Comparison of ENCODE assay signal across 3 fruit fly cellular contexts in genomic region chr2L:8517256-8517694, dm6.
TF ChIP-seq lines count a peak whose summit lies in the region.

mRpL51 (minus strand) TSS chr2L:8517380.
Uba4 (plus strand) TSS chr2L:8517411.

TF ChIP-seq in whole organism, adult, 20 proteins besides CTCF, POLR2A, EP300 and RAD21 (continued from another document):
- no peak for TF ChIP-seq kay (GFP tag; lab: Kevin White, UChicago; ENCODE audit: borderline replicate concordance)
- TF ChIP-seq CG33017 (tag; optimal IDR thresholded peaks at IDR 0.05; lab: Kevin White, UChicago), result no peak

TF ChIP-seq in whole organism, embryonic, 481 proteins besides CTCF, POLR2A, EP300 and RAD21 (continued from another document and continues in another):
- TF ChIP-seq CG4854 (GFP tag; optimal IDR thresholded peaks at IDR 0.05; lab: Kevin White, UChicago) (peak; percentile 15), zf30C (GFP tag; optimal IDR thresholded peaks at IDR 0.05; lab: Kevin White, UChicago) (no peak), Oaz (GFP tag; IDR thresholded peaks at IDR 0.05; lab: Robert Waterston, UW) (no peak), CG10267 (tag; optimal IDR thresholded peaks at IDR 0.05; lab: Kevin White, UChicago) (peak; percentile 97), salm (tag; optimal IDR thresholded peaks at IDR 0.05; lab: Kevin White, UChicago) (no peak), CG7839 (tag; optimal IDR thresholded peaks at IDR 0.05; lab: Kevin White, UChicago) (peak; percentile 3), E2f2 (GFP tag; IDR thresholded peaks at IDR 0.05; lab: Robert Waterston, UW) (peak; percentile 69), B-H2 (GFP tag; optimal IDR thresholded peaks at IDR 0.05; lab: Kevin White, UChicago) (peak; percentile 39), CG9609 (GFP tag; optimal IDR thresholded peaks at IDR 0.05; lab: Kevin White, UChicago) (peak; percentile 40), tap (tag; optimal IDR thresholded peaks at IDR 0.05; lab: Kevin White, UChicago) (no peak), Hsf (GFP tag; optimal IDR thresholded peaks at IDR 0.05; lab: Kevin White, UChicago) (peak; percentile 7), zen (tag; optimal IDR thresholded peaks at IDR 0.05; lab: Kevin White, UChicago) (peak; percentile 58), CG18619 (GFP tag; optimal IDR thresholded peaks at IDR 0.05; lab: Kevin White, UChicago) (peak; percentile 4), nerfin-1 (tag; optimal IDR thresholded peaks at IDR 0.05; lab: Kevin White, UChicago) (peak; percentile 79), unpg (GFP tag; optimal IDR thresholded peaks at IDR 0.05; lab: Kevin White, UChicago) (peak; percentile 38), crp (GFP tag; optimal IDR thresholded peaks at IDR 0.05; lab: Kevin White, UChicago) (peak; percentile 90 to 97), her (GFP tag; optimal IDR thresholded peaks at IDR 0.05; lab: Kevin White, UChicago) (peak; percentile 55), CG9876 (GFP tag; optimal IDR thresholded peaks at IDR 0.05; lab: Kevin White, UChicago) (no peak), CG10321 (GFP tag; IDR thresholded peaks at IDR 0.05; lab: Robert Waterston, UW) (no peak), CG31441 (GFP tag; IDR thresholded peaks at IDR 0.05; lab: Robert Waterston, UW) (0 out of 2 replicates have a peak, but pooled peaks have one; percentile 28), sna (GFP tag; IDR thresholded peaks at IDR 0.05; lab: Robert Waterston, UW; ENCODE audit: partially characterized antibody) (peak; percentile 78; the same call in 1 of the 2 replicates), CG5245 (GFP tag; optimal IDR thresholded peaks at IDR 0.05; lab: Kevin White, UChicago) (peak; percentile 22), Chrac-16 (GFP tag; optimal IDR thresholded peaks at IDR 0.05; lab: Kevin White, UChicago) (peak; percentile 44), Hr3 (GFP tag; optimal IDR thresholded peaks at IDR 0.05; lab: Kevin White, UChicago) (peak; percentile 1), HLH54F (GFP tag; optimal IDR thresholded peaks at IDR 0.05; lab: Kevin White, UChicago) (peak; percentile 51), Elba2 (GFP tag; optimal IDR thresholded peaks at IDR 0.05; lab: Kevin White, UChicago) (peak; percentile 61), dati (GFP tag; IDR thresholded peaks at IDR 0.05; lab: Robert Waterston, UW) (no peak), Hey (tag; optimal IDR thresholded peaks at IDR 0.05; lab: Kevin White, UChicago) (no peak), CG8765 (GFP tag; IDR thresholded peaks at IDR 0.05; lab: Robert Waterston, UW) (no peak), phol (tag; optimal IDR thresholded peaks at IDR 0.05; lab: Kevin White, UChicago) (peak; percentile 45), CG13424 (tag; optimal IDR thresholded peaks at IDR 0.05; lab: Kevin White, UChicago) (peak; percentile 35), Doc2 (GFP tag; IDR thresholded peaks at IDR 0.05; lab: Robert Waterston, UW) (no peak), CG33213 (GFP tag; optimal IDR thresholded peaks at IDR 0.05; lab: Kevin White, UChicago) (peak; percentile 28), crol (GFP tag; IDR thresholded peaks at IDR 0.05; lab: Robert Waterston, UW) (no peak), bab2 (GFP tag; optimal IDR thresholded peaks at IDR 0.05; lab: Kevin White, UChicago) (peak; percentile 51), bowl (GFP tag; IDR thresholded peaks at IDR 0.05; lab: Robert Waterston, UW) (no peak), CG31224 (GFP tag; IDR thresholded peaks at IDR 0.05; lab: Robert Waterston, UW) (no peak), tin (GFP tag; optimal IDR thresholded peaks at IDR 0.05; lab: Kevin White, UChicago) (peak; percentile 45), CG14860 (GFP tag; IDR thresholded peaks at IDR 0.05; lab: Robert Waterston, UW; ENCODE audit: partially characterized antibody) (0 out of 3 replicates have a peak, but pooled peaks have one; percentile 52), bigmax (GFP tag; optimal IDR thresholded peaks at IDR 0.05; lab: Kevin White, UChicago) (no peak), Blimp-1 (GFP tag; optimal IDR thresholded peaks at IDR 0.05; lab: Kevin White, UChicago) (peak; percentile 24), Hr51 (GFP tag; optimal IDR thresholded peaks at IDR 0.05; lab: Kevin White, UChicago) (peak in 1 of 2 experiments; percentile 10), CG4617 (GFP tag; optimal IDR thresholded peaks at IDR 0.05; lab: Kevin White, UChicago; ENCODE audit: borderline replicate concordance) (peak; percentile 28), chn (GFP tag; optimal IDR thresholded peaks at IDR 0.05; lab: Kevin White, UChicago) (peak; percentile 26), chinmo (GFP tag; IDR thresholded peaks at IDR 0.05; lab: Robert Waterston, UW; ENCODE audit: partially characterized antibody) (0 out of 4 replicates have a peak, but pooled peaks have one; percentile 38), CG15601 (tag; optimal IDR thresholded peaks at IDR 0.05; lab: Kevin White, UChicago) (peak; percentile 10), CG11695 (GFP tag; IDR thresholded peaks at IDR 0.05; lab: Robert Waterston, UW) (0 out of 3 replicates have a peak, but pooled peaks have one; percentile 35), CG4707 (GFP tag; optimal IDR thresholded peaks at IDR 0.05; lab: Kevin White, UChicago) (peak; percentile 69), CG2129 (GFP tag; IDR thresholded peaks at IDR 0.05; lab: Robert Waterston, UW; ENCODE audit: partially characterized antibody) (peak; percentile 11; the same call in 1 of the 2 replicates), CG16815 (GFP tag; optimal IDR thresholded peaks at IDR 0.05; lab: Kevin White, UChicago) (no peak), CG3995 (GFP tag; optimal IDR thresholded peaks at IDR 0.05; lab: Kevin White, UChicago) (peak; percentile 79), CG9727 (GFP tag; optimal IDR thresholded peaks at IDR 0.05; lab: Kevin White, UChicago) (peak; percentile 20), luna (GFP tag; optimal IDR thresholded peaks at IDR 0.05; lab: Kevin White, UChicago) (no peak), CG18011 (GFP tag; optimal IDR thresholded peaks at IDR 0.05; lab: Kevin White, UChicago) (peak; percentile 42), HmgZ (tag; optimal IDR thresholded peaks at IDR 0.05; lab: Kevin White, UChicago) (peak; percentile 69), Abd-B (GFP tag; optimal IDR thresholded peaks at IDR 0.05; lab: Kevin White, UChicago) (no peak), Sry-β (GFP tag; optimal IDR thresholded peaks at IDR 0.05; lab: Kevin White, UChicago) (no peak), CG8924 (tag; optimal IDR thresholded peaks at IDR 0.05; lab: Kevin White, UChicago) (peak; percentile 9), sens (GFP tag; lab: Kevin White, UChicago) (peak; percentile 93), Dip3 (GFP tag; optimal IDR thresholded peaks at IDR 0.05; lab: Kevin White, UChicago) (peak; percentile 33), Bteb2 (GFP tag; optimal IDR thresholded peaks at IDR 0.05; lab: Kevin White, UChicago) (peak; percentile 7), MBD-R2 (GFP tag; IDR thresholded peaks at IDR 0.05; lab: Robert Waterston, UW) (peak; percentile 80; the same call in 1 of the 2 replicates)

TF ChIP-seq in whole organism, prepupa, 60 proteins besides CTCF, POLR2A, EP300 and RAD21 (continued from another document):
- no peak for TF ChIP-seq Ets21C (GFP tag; optimal IDR thresholded peaks at IDR 0.05; lab: Kevin White, UChicago)
- no peak for TF ChIP-seq Met (GFP tag; optimal IDR thresholded peaks at IDR 0.05; lab: Kevin White, UChicago)
- peak; percentile 57 for TF ChIP-seq topi (GFP tag; optimal IDR thresholded peaks at IDR 0.05; lab: Kevin White, UChicago)
- no peak for TF ChIP-seq fd59A (GFP tag; optimal IDR thresholded peaks at IDR 0.05; lab: Kevin White, UChicago)
- peak; percentile 19 for TF ChIP-seq Ets96B (tag; optimal IDR thresholded peaks at IDR 0.05; lab: Kevin White, UChicago)
- no peak for TF ChIP-seq CG7368 (GFP tag; optimal IDR thresholded peaks at IDR 0.05; lab: Kevin White, UChicago)
- no peak for TF ChIP-seq salr (GFP tag; optimal IDR thresholded peaks at IDR 0.05; lab: Kevin White, UChicago)
- TF ChIP-seq CG1621 (tag; optimal IDR thresholded peaks at IDR 0.05; lab: Kevin White, UChicago), result no peak
- TF ChIP-seq Eip75B (GFP tag; optimal IDR thresholded peaks at IDR 0.05; lab: Kevin White, UChicago), result no peak
- TF ChIP-seq CG6163 (GFP tag; IDR thresholded peaks at IDR 0.05; lab: Robert Waterston, UW), result no peak
- no peak for TF ChIP-seq fkh (GFP tag; optimal IDR thresholded peaks at IDR 0.05; lab: Kevin White, UChicago)
- TF ChIP-seq CG6854 (GFP tag; optimal IDR thresholded peaks at IDR 0.05; lab: Kevin White, UChicago), result no peak
- TF ChIP-seq acj6 (GFP tag; optimal IDR thresholded peaks at IDR 0.05; lab: Kevin White, UChicago), result peak; percentile 53
- no peak for TF ChIP-seq CG11294 (GFP tag; IDR thresholded peaks at IDR 0.05; lab: Robert Waterston, UW)
- no peak for TF ChIP-seq Hr4 (GFP tag; optimal IDR thresholded peaks at IDR 0.05; lab: Kevin White, UChicago)
- TF ChIP-seq Sox15 (GFP tag; optimal IDR thresholded peaks at IDR 0.05; lab: Kevin White, UChicago), result no peak
- no peak for TF ChIP-seq CG6276 (GFP tag; optimal IDR thresholded peaks at IDR 0.05; lab: Kevin White, UChicago)
- TF ChIP-seq CG32006 (GFP tag; optimal IDR thresholded peaks at IDR 0.05; lab: Kevin White, UChicago), result no peak
- no peak for TF ChIP-seq CG10669 (GFP tag; optimal IDR thresholded peaks at IDR 0.05; lab: Kevin White, UChicago)
- TF ChIP-seq Gug (GFP tag; IDR thresholded peaks at IDR 0.05; lab: Robert Waterston, UW), result no peak
- no peak for TF ChIP-seq net (GFP tag; optimal IDR thresholded peaks at IDR 0.05; lab: Kevin White, UChicago)
- TF ChIP-seq CG6808 (GFP tag; optimal IDR thresholded peaks at IDR 0.05; lab: Kevin White, UChicago), result no peak
- TF ChIP-seq Eip78C (GFP tag; lab: Kevin White, UChicago), result peak; percentile 74
- TF ChIP-seq CG34406 (GFP tag; optimal IDR thresholded peaks at IDR 0.05; lab: Kevin White, UChicago), result peak; percentile 39
- no peak for TF ChIP-seq Sox102F (GFP tag; optimal IDR thresholded peaks at IDR 0.05; lab: Kevin White, UChicago)
- peak; percentile 61 for TF ChIP-seq CG3919 (GFP tag; optimal IDR thresholded peaks at IDR 0.05; lab: Kevin White, UChicago)
- peak; percentile 19 for TF ChIP-seq cyc (GFP tag; optimal IDR thresholded peaks at IDR 0.05; lab: Kevin White, UChicago)
- TF ChIP-seq achi (GFP tag; optimal IDR thresholded peaks at IDR 0.05; lab: Kevin White, UChicago), result peak; percentile 59
- no peak for TF ChIP-seq Blimp-1 (GFP tag; optimal IDR thresholded peaks at IDR 0.05; lab: Kevin White, UChicago)
- no peak for TF ChIP-seq Smox (GFP tag; optimal IDR thresholded peaks at IDR 0.05; lab: Kevin White, UChicago)
- no peak for TF ChIP-seq eg (GFP tag; IDR thresholded peaks at IDR 0.05; lab: Robert Waterston, UW)
- no peak for TF ChIP-seq Eip93F (GFP tag; optimal IDR thresholded peaks at IDR 0.05; lab: Kevin White, UChicago)
- TF ChIP-seq Hr38 (GFP tag; optimal IDR thresholded peaks at IDR 0.05; lab: Kevin White, UChicago), result no peak
- no peak for TF ChIP-seq Lpt (GFP tag; optimal IDR thresholded peaks at IDR 0.05; lab: Kevin White, UChicago)
- no peak for TF ChIP-seq dsx (GFP tag; optimal IDR thresholded peaks at IDR 0.05; lab: Kevin White, UChicago; ENCODE audit: poor library complexity, severe bottlenecking)
- no peak for TF ChIP-seq CG4318 (GFP tag; optimal IDR thresholded peaks at IDR 0.05; lab: Kevin White, UChicago)
- no peak for TF ChIP-seq spab (GFP tag; optimal IDR thresholded peaks at IDR 0.05; lab: Kevin White, UChicago)
- no peak for TF ChIP-seq CG15336 (GFP tag; IDR thresholded peaks at IDR 0.05; lab: Robert Waterston, UW)
- no peak for TF ChIP-seq CG11902 (GFP tag; optimal IDR thresholded peaks at IDR 0.05; lab: Kevin White, UChicago)
- no peak for TF ChIP-seq dac (GFP tag; optimal IDR thresholded peaks at IDR 0.05; lab: Kevin White, UChicago)
